Worm (Caenorhabditis elegans): Measurements from ENCODE around the gene cdc-48.1.

DNA sequence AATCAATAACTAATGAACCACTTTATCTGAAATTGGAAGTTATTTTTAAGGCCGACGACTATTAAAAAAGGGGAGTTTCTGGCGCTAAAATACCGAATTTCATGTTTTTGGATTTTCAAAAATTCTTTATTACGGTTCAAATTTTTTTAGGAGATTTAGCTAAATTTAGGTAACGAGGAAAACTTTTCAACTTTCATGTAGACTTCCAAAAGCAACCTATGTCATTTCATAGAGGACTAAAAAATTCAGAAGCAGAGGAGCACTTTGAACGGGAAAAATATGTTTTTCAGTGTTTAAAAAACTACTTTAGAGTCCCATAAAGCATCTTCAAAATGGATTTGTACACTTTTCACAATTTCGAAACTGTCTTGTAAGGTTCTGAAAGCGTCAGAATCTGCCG, 49.8 kb downstream of the cdc-48.1 start:
- TF ChIP-seq nhr-237 (tag; optimal IDR thresholded peaks at IDR 0.05) (no peak), nhr-6 (tag; optimal IDR thresholded peaks at IDR 0.05) (no peak), ama-1 (optimal IDR thresholded peaks at IDR 0.05) (no peak), nhr-11 (tag; optimal IDR thresholded peaks at IDR 0.05) (no peak)

All from whole organism, L2 larva.